Worm (Caenorhabditis elegans) whole organism, L4 larva: ENCODE results near the gene R06F6.8.

Source experiments
- D1046.2 ChIP-seq: fragments of 200-800 bp; sonication (Bioruptor generic); IDR thresholded peaks from 2 replicates; pipeline ENCODE4 v1.3.6; 2022; ENCODE audit warnings: missing genetic modification characterization, missing compliant biosample characterization
- F44E2.7 ChIP-seq: fragments of 200-800 bp; sonication (Bioruptor generic); IDR thresholded peaks from 2 replicates; pipeline ENCODE4 v2.1.2; 2022; ENCODE audit warnings: missing genetic modification characterization, missing compliant biosample characterization
- T20F7.1 ChIP-seq: fragments of 200-800 bp; sonication (Bioruptor generic); optimal IDR thresholded peaks from 2 replicates; lab custom pipeline; 2018; ENCODE audit warnings: mild to moderate bottlenecking, missing genetic modification characterization, missing compliant biosample characterization
- T26A8.4 ChIP-seq: fragments of 200-800 bp; sonication (Bioruptor generic); IDR thresholded peaks from 2 replicates; pipeline ENCODE4 v1.3.6; 2022; ENCODE audit warnings: missing genetic modification characterization, missing compliant biosample characterization
- Y105C5A.15 ChIP-seq: fragments of 200-800 bp; sonication (Bioruptor generic); IDR thresholded peaks from 2 replicates; pipeline ENCODE4 v1.3.6; 2022; ENCODE audit warnings: missing genetic modification characterization, missing compliant biosample characterization
- aha-1 ChIP-seq: fragments of 150-350 bp; peaks from one replicate; lab custom pipeline; 2014; ENCODE audit warnings: missing biosample characterization, missing genetic modification characterization
- ama-1 ChIP-seq: fragments of 150-350 bp; optimal IDR thresholded peaks from 2 replicates; lab custom pipeline; 2014; ENCODE audit warnings: inconsistent platforms, mixed read lengths
- arid-1 ChIP-seq: fragments of 200-800 bp; sonication (Bioruptor generic); conservative IDR thresholded peaks from 2 replicates; pipeline ENCODE4 v1.3.6; 2022; ENCODE audit warnings: missing genetic modification reagents, missing genetic modification characterization, missing compliant biosample characterization
- attf-4 ChIP-seq: sonication (generic microtip); optimal IDR thresholded peaks from 3 replicates; lab custom pipeline; 2017; ENCODE audit warnings: missing biosample characterization, missing genetic modification characterization
- ceh-28 ChIP-seq: fragments of 150-350 bp; optimal IDR thresholded peaks from 2 replicates; lab custom pipeline; 2014; ENCODE audit warnings: missing biosample characterization, missing genetic modification reagents, missing genetic modification characterization
- ceh-32 ChIP-seq: sonication (generic microtip); optimal IDR thresholded peaks from 2 replicates; lab custom pipeline; 2016; ENCODE audit warnings: mild to moderate bottlenecking, missing genetic modification characterization, missing compliant biosample characterization; ENCODE audit not compliant: poor library complexity
- ceh-44 ChIP-seq: fragments of 200-800 bp; sonication (Bioruptor generic); IDR thresholded peaks from 2 replicates; pipeline ENCODE4 v1.3.6; 2022; ENCODE audit warnings: missing genetic modification reagents, missing genetic modification characterization, missing compliant biosample characterization
- ces-1 ChIP-seq: fragments of 150-350 bp; sonication (generic microtip); optimal IDR thresholded peaks from 4 replicates; lab custom pipeline; 2014; ENCODE audit warnings: missing biosample characterization, missing genetic modification reagents, missing genetic modification characterization
- cey-2 ChIP-seq: sonication (generic microtip); optimal IDR thresholded peaks from 3 replicates; lab custom pipeline; 2017; ENCODE audit warnings: missing genetic modification characterization, mild to moderate bottlenecking, missing compliant biosample characterization, antibody characterized with exemption, borderline replicate concordance; ENCODE audit not compliant: insufficient read depth
- ctbp-1 ChIP-seq: fragments of 200-800 bp; sonication (Bioruptor generic); IDR thresholded peaks from 2 replicates; pipeline ENCODE4 v1.3.6; 2022; ENCODE audit warnings: missing genetic modification reagents, missing genetic modification characterization, missing compliant biosample characterization
- daf-8 ChIP-seq: fragments of 200-800 bp; sonication (Bioruptor generic); IDR thresholded peaks from 2 replicates; pipeline ENCODE4 v1.3.6; 2022; ENCODE audit warnings: missing genetic modification characterization, missing compliant biosample characterization
- dmd-6 ChIP-seq: fragments of 200-800 bp; sonication (Bioruptor generic); IDR thresholded peaks from 2 replicates; pipeline ENCODE4 v1.3.6; 2022; ENCODE audit warnings: missing genetic modification reagents, missing genetic modification characterization, missing compliant biosample characterization
- dmd-8 ChIP-seq: fragments of 200-800 bp; sonication (Bioruptor generic); IDR thresholded peaks from 2 replicates; pipeline ENCODE4 v1.3.6; 2022; ENCODE audit warnings: missing genetic modification characterization, missing compliant biosample characterization
- egl-27 ChIP-seq: sonication (generic microtip); optimal IDR thresholded peaks from 3 replicates; lab custom pipeline; 2017; ENCODE audit warnings: missing biosample characterization, missing genetic modification reagents, missing genetic modification characterization
- egl-43 ChIP-seq: fragments of 200-800 bp; sonication (Bioruptor generic); IDR thresholded peaks from 2 replicates; pipeline ENCODE4 v1.3.6; 2022; ENCODE audit warnings: missing genetic modification reagents, missing genetic modification characterization, missing compliant biosample characterization
- fos-1 ChIP-seq: fragments of 150-350 bp; optimal IDR thresholded peaks from 2 replicates; lab custom pipeline; 2014; ENCODE audit warnings: missing biosample characterization, missing genetic modification characterization
- hif-1 ChIP-seq, 2 experiments: sonication (generic microtip); optimal IDR thresholded peaks; 2 replicates each; lab custom pipeline; 2016 to 2017; ENCODE audit warnings: missing compliant biosample characterization in 2 of 2, missing genetic modification characterization in 2 of 2, missing genetic modification reagents in 2 of 2, missing genotype in 2 of 2, mild to moderate bottlenecking in 1 of 2
- hlh-11 ChIP-seq: fragments of 200-800 bp; sonication (Bioruptor generic); optimal IDR thresholded peaks from 2 replicates; lab custom pipeline; 2018; ENCODE audit warnings: mild to moderate bottlenecking, missing genetic modification characterization, missing compliant biosample characterization
- lim-7 ChIP-seq: fragments of 200-800 bp; sonication (Bioruptor generic); IDR thresholded peaks from 2 replicates; pipeline ENCODE4 v1.3.6; 2022; ENCODE audit warnings: missing genetic modification characterization, missing compliant biosample characterization
- lin-13 ChIP-seq: fragments of 150-350 bp; optimal IDR thresholded peaks from 2 replicates; lab custom pipeline; 2014; ENCODE audit warnings: missing biosample characterization, missing genetic modification reagents, missing genetic modification characterization
- lin-15B ChIP-seq: fragments of 150-350 bp; sonication (generic microtip); optimal IDR thresholded peaks from 3 replicates; lab custom pipeline; 2014; ENCODE audit warnings: missing biosample characterization, missing genetic modification characterization
- lin-29 ChIP-seq: fragments of 200-800 bp; sonication (Bioruptor generic); IDR thresholded peaks from 2 replicates; pipeline ENCODE4 v1.3.6; 2022; ENCODE audit warnings: missing genetic modification reagents, missing genetic modification characterization, missing compliant biosample characterization
- lin-38 ChIP-seq: fragments of 200-800 bp; sonication (Bioruptor generic); IDR thresholded peaks from 2 replicates; pipeline ENCODE4 v1.3.6; 2022; ENCODE audit warnings: missing genetic modification reagents, missing genetic modification characterization, missing compliant biosample characterization
- lin-39 ChIP-seq: fragments of 150-350 bp; optimal IDR thresholded peaks from 2 replicates; lab custom pipeline; 2014; ENCODE audit warnings: missing biosample characterization, missing genetic modification reagents, missing genetic modification characterization
- lsy-2 ChIP-seq, 2 experiments: fragments of 150-350 bp in 1 of 2; sonication (generic microtip) in 1 of 2; optimal IDR thresholded peaks; 2 replicates each; lab custom pipeline; 2014 to 2017; ENCODE audit warnings: missing biosample characterization in 2 of 2, missing genetic modification characterization in 2 of 2
- madf-5 ChIP-seq, 2 experiments: fragments of 200-800 bp; sonication (Bioruptor generic); IDR thresholded peaks; 2 replicates each; pipeline ENCODE4 v1.3.6; 2022; ENCODE audit warnings: missing compliant biosample characterization in 2 of 2, missing genetic modification characterization in 2 of 2
- mdt-29 ChIP-seq: fragments of 200-800 bp; sonication (Bioruptor generic); IDR thresholded peaks from 2 replicates; pipeline ENCODE4 v1.3.6; 2022; ENCODE audit warnings: missing genetic modification reagents, missing genetic modification characterization, missing compliant biosample characterization
- mep-1 ChIP-seq: fragments of 150-350 bp; sonication (generic microtip); optimal IDR thresholded peaks from 3 replicates; lab custom pipeline; 2014; ENCODE audit warnings: missing biosample characterization, missing genetic modification characterization
- mxl-2 ChIP-seq: fragments of 200-800 bp; sonication (Bioruptor generic); conservative IDR thresholded peaks from 2 replicates; pipeline ENCODE4 v1.3.6; 2022; ENCODE audit warnings: missing genetic modification reagents, missing genetic modification characterization, missing compliant biosample characterization
- nhr-10 ChIP-seq: fragments of 150-350 bp; optimal IDR thresholded peaks from 2 replicates; lab custom pipeline; 2014; ENCODE audit warnings: missing biosample characterization, missing genetic modification characterization
- nhr-102 ChIP-seq: sonication (generic microtip); optimal IDR thresholded peaks from 2 replicates; lab custom pipeline; 2016; ENCODE audit warnings: mild to moderate bottlenecking, missing genetic modification characterization, moderate library complexity, missing compliant biosample characterization
- nhr-237 ChIP-seq: sonication (generic microtip); optimal IDR thresholded peaks from 2 replicates; lab custom pipeline; 2017; ENCODE audit warnings: missing biosample characterization, missing genetic modification characterization
- nhr-42 ChIP-seq: fragments of 200-800 bp; sonication (Bioruptor generic); IDR thresholded peaks from 2 replicates; pipeline ENCODE4 v1.3.6; 2022; ENCODE audit warnings: missing genetic modification characterization, missing compliant biosample characterization
- nhr-76 ChIP-seq: fragments of 150-350 bp; optimal IDR thresholded peaks from 2 replicates; lab custom pipeline; 2014; ENCODE audit warnings: missing biosample characterization, missing genetic modification characterization
- nhr-77 ChIP-seq: fragments of 150-350 bp; optimal IDR thresholded peaks from 2 replicates; lab custom pipeline; 2014; ENCODE audit warnings: missing biosample characterization, missing genetic modification characterization
- pha-4 ChIP-seq, 2 experiments: fragments of 150-350 bp in 1 of 2; fragments of 200-800 bp in 1 of 2; sonication (Bioruptor generic) in 1 of 2; IDR thresholded peaks in 1 of 2; optimal IDR thresholded peaks in 1 of 2; 2 replicates each; pipeline versions ENCODE4 v1.3.6 to Lab custom; 2014 to 2022; ENCODE audit warnings: missing genetic modification characterization in 2 of 2, missing genetic modification reagents in 2 of 2, missing biosample characterization in 1 of 2, missing compliant biosample characterization in 1 of 2
- pqm-1 ChIP-seq: sonication (generic microtip); optimal IDR thresholded peaks from 2 replicates; lab custom pipeline; 2017; ENCODE audit warnings: missing biosample characterization, missing genetic modification characterization
- sdz-12 ChIP-seq: fragments of 200-800 bp; sonication (Bioruptor generic); optimal IDR thresholded peaks from 2 replicates; lab custom pipeline; 2018; ENCODE audit warnings: mild to moderate bottlenecking, missing genetic modification characterization, missing compliant biosample characterization
- set-16 ChIP-seq: fragments of 200-800 bp; sonication (Bioruptor generic); IDR thresholded peaks from 2 replicates; pipeline ENCODE4 v1.3.6; 2022; ENCODE audit warnings: missing genetic modification reagents, missing genetic modification characterization, missing compliant biosample characterization
- skn-1 ChIP-seq: fragments of 150-350 bp; optimal IDR thresholded peaks from 2 replicates; lab custom pipeline; 2014; ENCODE audit warnings: missing biosample characterization, missing genetic modification characterization
- snpc-1.2 ChIP-seq: fragments of 200-800 bp; sonication (Bioruptor generic); IDR thresholded peaks from 2 replicates; pipeline ENCODE4 v1.3.6; 2022; ENCODE audit warnings: missing genetic modification reagents, missing genetic modification characterization, missing compliant biosample characterization
- spr-1 ChIP-seq: sonication (generic microtip); optimal IDR thresholded peaks from 2 replicates; lab custom pipeline; 2016; ENCODE audit warnings: mild to moderate bottlenecking, missing genetic modification characterization, missing compliant biosample characterization
- vab-7 ChIP-seq: fragments of 200-800 bp; sonication (Bioruptor generic); IDR thresholded peaks from 2 replicates; pipeline ENCODE4 v1.3.6; 2022; ENCODE audit warnings: missing genetic modification reagents, missing genetic modification characterization, missing compliant biosample characterization
- zip-2 ChIP-seq: fragments of 150-350 bp; optimal IDR thresholded peaks from 2 replicates; lab custom pipeline; 2014; ENCODE audit warnings: missing biosample characterization, missing genetic modification characterization
- ztf-11 ChIP-seq: fragments of 150-350 bp; optimal IDR thresholded peaks from 2 replicates; lab custom pipeline; 2014; ENCODE audit warnings: missing biosample characterization, missing genetic modification characterization
- ztf-7 ChIP-seq: fragments of 150-350 bp; optimal IDR thresholded peaks from 2 replicates; lab custom pipeline; 2014; ENCODE audit warnings: missing biosample characterization, missing genetic modification characterization

R06F6.8 gene

ce11 chrII:10868670-10869246, 49.0 kb upstream of the R06F6.8 start, which contains the start of the genes gmps-1 and cap-2 (continued):
- TF ChIP-seq set-16 (GFP tag; lab: Robert Waterston, UW) (peak; percentile 74), skn-1 (tag; lab: Kevin White, UChicago) (no peak), nhr-10 (tag; lab: Kevin White, UChicago) (peak; percentile 19), T26A8.4 (GFP tag; lab: Robert Waterston, UW) (peak; percentile 98), dmd-6 (GFP tag; lab: Robert Waterston, UW) (peak; percentile 95), lin-38 (GFP tag; lab: Robert Waterston, UW) (peak; percentile 93), snpc-1.2 (GFP tag; lab: Robert Waterston, UW) (peak; percentile 75), ztf-7 (tag; lab: Kevin White, UChicago) (peak; percentile 92), D1046.2 (peak; percentile 7; the same call in 1 of the 2 replicates), ztf-11 (tag; lab: Kevin White, UChicago) (no peak), nhr-77 (tag; lab: Kevin White, UChicago) (peak; percentile 96), ceh-28 (tag; lab: Kevin White, UChicago) (peak; percentile 75), lin-39 (tag; lab: Kevin White, UChicago) (peak; percentile 67), F44E2.7 (GFP tag; lab: Robert Waterston, UW) (no peak), hif-1 (tag; optimal IDR thresholded peaks at IDR 0.05; lab: Kevin White, UChicago) (peak; percentile 68 to 87), daf-8 (GFP tag; lab: Robert Waterston, UW) (no peak), nhr-42 (GFP tag; lab: Robert Waterston, UW) (peak; percentile 94), ceh-32 (peak; percentile 81), nhr-237 (tag; lab: Kevin White, UChicago) (peak; percentile 1), attf-4 (no peak), lsy-2 (tag; optimal IDR thresholded peaks at IDR 0.05; lab: Kevin White, UChicago) (peak; percentile 100), lin-29 (peak; percentile 86), hlh-11 (tag; lab: Kevin White, UChicago) (peak; percentile 95), cey-2 (tag; lab: Kevin White, UChicago) (no peak), mep-1 (tag; lab: Kevin White, UChicago) (peak; percentile 99), madf-5 (GFP tag; IDR thresholded peaks at IDR 0.05; lab: Robert Waterston, UW) (no peak), mxl-2 (GFP tag; lab: Robert Waterston, UW) (peak; percentile 76; the same call in 1 of the 2 replicates), nhr-102 (tag; lab: Kevin White, UChicago) (peak; percentile 96), mdt-29 (GFP tag; lab: Robert Waterston, UW) (peak; percentile 91), dmd-8 (peak; percentile 70; the same call in 1 of the 2 replicates), Y105C5A.15 (peak; percentile 56; the same call in 1 of the 2 replicates), pqm-1 (tag; lab: Kevin White, UChicago) (peak; percentile 12), arid-1 (GFP tag; lab: Robert Waterston, UW) (peak; percentile 97), spr-1 (peak; percentile 94), T20F7.1 (GFP tag; lab: Kevin White, UChicago) (peak; percentile 89), zip-2 (tag; lab: Kevin White, UChicago) (peak; percentile 72), egl-43 (GFP tag; lab: Robert Waterston, UW) (peak; percentile 92), ces-1 (GFP tag; lab: Kevin White, UChicago) (peak; percentile 75), fos-1 (tag; lab: Kevin White, UChicago) (peak; percentile 58), pha-4 (GFP tag; IDR thresholded peaks at IDR 0.05; lab: Robert Waterston, UW) (peak; percentile 96), pha-4 (tag; optimal IDR thresholded peaks at IDR 0.05; lab: Kevin White, UChicago) (no peak), ama-1 (lab: Kevin White, UChicago) (peak; percentile 54), lin-13 (GFP tag; lab: Kevin White, UChicago) (peak; percentile 82), sdz-12 (GFP tag; lab: Kevin White, UChicago) (peak; percentile 33), egl-27 (tag; lab: Kevin White, UChicago) (no peak), lim-7 (GFP tag; lab: Robert Waterston, UW) (no peak), nhr-76 (peak; percentile 35), vab-7 (GFP tag; lab: Robert Waterston, UW) (peak; percentile 80), lin-15B (tag; lab: Kevin White, UChicago) (peak; percentile 43), aha-1 (tag; lab: Kevin White, UChicago) (peak; percentile 96), ceh-44 (GFP tag; lab: Robert Waterston, UW) (no peak), ctbp-1 (GFP tag; lab: Robert Waterston, UW) (peak; percentile 97)
